Fruit fly (Drosophila melanogaster): ENCODE measurements around the gene RhoGAP71E.

- no peak for TF ChIP-seq insv (optimal IDR thresholded peaks at IDR 0.05)
- TF ChIP-seq Myc (optimal IDR thresholded peaks at IDR 0.05) = no peak
- TF ChIP-seq ttk (optimal IDR thresholded peaks at IDR 0.05) = no peak
- no peak for TF ChIP-seq psq (optimal IDR thresholded peaks at IDR 0.05)
- TF ChIP-seq Sin3A (optimal IDR thresholded peaks at IDR 0.05) = no peak
Measured at dm6 chr3L:15610109-15610508, 21.4 kb downstream of the RhoGAP71E start, which contains the start of gene CG7650.
